Worm (Caenorhabditis elegans) whole organism, late embryonic: Measurements from ENCODE around the gene hrpa-1.
"Not testable (repeated sequence)": the region's sequence is repeated elsewhere in the genome, so short reads cannot be mapped to it uniquely, and the experiment has no call there.

Experiments used
- C08G9.2 ChIP-seq: sonication (generic microtip); optimal IDR thresholded peaks from 2 replicates; lab custom pipeline; 2016; ENCODE audit warnings: mild to moderate bottlenecking, missing genetic modification characterization, moderate library complexity, missing compliant biosample characterization
- C38D4.7 ChIP-seq: fragments of 200-800 bp; sonication (Bioruptor generic); optimal IDR thresholded peaks from 2 replicates; lab custom pipeline; 2018; ENCODE audit warnings: mild to moderate bottlenecking, missing genetic modification characterization, moderate library complexity, missing compliant biosample characterization
- F13H6.1 ChIP-seq: sonication (generic microtip); optimal IDR thresholded peaks from 2 replicates; lab custom pipeline; 2016; ENCODE audit warnings: missing genetic modification characterization, missing compliant biosample characterization
- K09A11.1 ChIP-seq: sonication (generic microtip); optimal IDR thresholded peaks from 2 replicates; lab custom pipeline; 2017; ENCODE audit warnings: antibody characterized with exemption, mild to moderate bottlenecking, missing genetic modification characterization, missing compliant biosample characterization; ENCODE audit not compliant: insufficient read depth
- T23F11.4 ChIP-seq: fragments of 200-800 bp; sonication (Bioruptor generic); optimal IDR thresholded peaks from 2 replicates; lab custom pipeline; 2018; ENCODE audit warnings: mild to moderate bottlenecking, missing genetic modification characterization, missing compliant biosample characterization
- ama-1 ChIP-seq: fragments of 150-350 bp; optimal IDR thresholded peaks from 2 replicates; lab custom pipeline; 2014
- ceh-2 ChIP-seq: sonication (generic microtip); optimal IDR thresholded peaks from 2 replicates; lab custom pipeline; 2016; ENCODE audit warnings: missing genotype, missing genetic modification characterization, missing compliant biosample characterization
- ceh-22 ChIP-seq: sonication (generic microtip); optimal IDR thresholded peaks from 2 replicates; lab custom pipeline; 2017; ENCODE audit warnings: missing biosample characterization, missing genetic modification characterization
- ceh-24 ChIP-seq: sonication (generic microtip); optimal IDR thresholded peaks from 2 replicates; lab custom pipeline; 2016; ENCODE audit warnings: mild to moderate bottlenecking, missing genetic modification characterization, missing compliant biosample characterization
- ceh-31 ChIP-seq: sonication (generic microtip); optimal IDR thresholded peaks from 2 replicates; lab custom pipeline; 2016; ENCODE audit warnings: missing genetic modification characterization, missing compliant biosample characterization
- ceh-6 ChIP-seq: fragments of 200-800 bp; sonication (Bioruptor generic); optimal IDR thresholded peaks from 2 replicates; lab custom pipeline; 2018; ENCODE audit warnings: mild to moderate bottlenecking, missing genetic modification characterization, missing compliant biosample characterization
- dmd-4 ChIP-seq: sonication (generic microtip); optimal IDR thresholded peaks from 2 replicates; lab custom pipeline; 2016; ENCODE audit warnings: borderline replicate concordance, missing genetic modification characterization, missing compliant biosample characterization
- dve-1 ChIP-seq: sonication (generic microtip); optimal IDR thresholded peaks from 2 replicates; lab custom pipeline; 2017; ENCODE audit warnings: antibody characterized with exemption, mild to moderate bottlenecking, missing genetic modification characterization, missing compliant biosample characterization
- elt-4 ChIP-seq: sonication (generic microtip); optimal IDR thresholded peaks from 2 replicates; lab custom pipeline; 2016; ENCODE audit warnings: missing genetic modification characterization, missing compliant biosample characterization
- ets-4 ChIP-seq: sonication (generic microtip); optimal IDR thresholded peaks from 2 replicates; lab custom pipeline; 2016; ENCODE audit warnings: missing genetic modification characterization, missing compliant biosample characterization
- eyg-1 ChIP-seq: sonication (generic microtip); optimal IDR thresholded peaks from 2 replicates; lab custom pipeline; 2016; ENCODE audit warnings: missing genotype, missing genetic modification characterization, missing compliant biosample characterization
- fkh-6 ChIP-seq: sonication (generic microtip); optimal IDR thresholded peaks from 2 replicates; lab custom pipeline; 2016; ENCODE audit warnings: missing genetic modification characterization, missing compliant biosample characterization
- hlh-15 ChIP-seq: sonication (generic microtip); optimal IDR thresholded peaks from 2 replicates; lab custom pipeline; 2016; ENCODE audit warnings: missing genetic modification characterization, missing compliant biosample characterization
- hlh-6 ChIP-seq: sonication (generic microtip); optimal IDR thresholded peaks from 2 replicates; lab custom pipeline; 2016; ENCODE audit warnings: missing genotype, missing genetic modification characterization, missing compliant biosample characterization
- hlh-8 ChIP-seq: sonication (generic microtip); optimal IDR thresholded peaks from 2 replicates; lab custom pipeline; 2016; ENCODE audit warnings: missing genotype, missing genetic modification characterization, missing compliant biosample characterization
- lim-6 ChIP-seq: sonication (generic microtip); optimal IDR thresholded peaks from 2 replicates; lab custom pipeline; 2016; ENCODE audit warnings: missing genetic modification characterization, missing compliant biosample characterization
- madf-2 ChIP-seq: sonication (generic microtip); optimal IDR thresholded peaks from 2 replicates; lab custom pipeline; 2017; ENCODE audit warnings: missing genetic modification characterization, missing compliant biosample characterization
- nfya-1 ChIP-seq: sonication (generic microtip); optimal IDR thresholded peaks from 2 replicates; lab custom pipeline; 2017; ENCODE audit warnings: missing genetic modification characterization, mild to moderate bottlenecking, missing compliant biosample characterization, antibody characterized with exemption, moderate library complexity
- odd-2 ChIP-seq: sonication (generic microtip); optimal IDR thresholded peaks from 2 replicates; lab custom pipeline; 2017; ENCODE audit warnings: antibody characterized with exemption, mild to moderate bottlenecking, missing genetic modification characterization, missing compliant biosample characterization
- pat-9 ChIP-seq: fragments of 200-800 bp; sonication (Bioruptor generic); optimal IDR thresholded peaks from 2 replicates; lab custom pipeline; 2018; ENCODE audit warnings: mild to moderate bottlenecking, missing genetic modification characterization, moderate library complexity, missing compliant biosample characterization
- pqm-1 ChIP-seq: sonication (generic microtip); optimal IDR thresholded peaks from 2 replicates; lab custom pipeline; 2016; ENCODE audit warnings: missing genetic modification characterization, missing compliant biosample characterization
- ref-2 ChIP-seq: sonication (generic microtip); optimal IDR thresholded peaks from 2 replicates; lab custom pipeline; 2016; ENCODE audit warnings: missing genetic modification characterization, missing compliant biosample characterization
- sox-2 ChIP-seq: fragments of 200-800 bp; sonication (Bioruptor generic); IDR thresholded peaks from 2 replicates; pipeline ENCODE4 v1.3.6; 2022; ENCODE audit warnings: missing genetic modification reagents, missing genetic modification characterization, missing compliant biosample characterization
- sox-4 ChIP-seq: sonication (generic microtip); optimal IDR thresholded peaks from 2 replicates; lab custom pipeline; 2017; ENCODE audit warnings: mild to moderate bottlenecking, missing genetic modification characterization, inconsistent platforms, missing compliant biosample characterization
- syd-9 ChIP-seq: sonication (generic microtip); optimal IDR thresholded peaks from 2 replicates; lab custom pipeline; 2016; ENCODE audit warnings: mild to moderate bottlenecking, missing genetic modification characterization, moderate library complexity, missing compliant biosample characterization
- tbx-2 ChIP-seq: sonication (generic microtip); optimal IDR thresholded peaks from 2 replicates; lab custom pipeline; 2016; ENCODE audit warnings: missing genetic modification characterization, missing compliant biosample characterization
- unc-3 ChIP-seq, 2 experiments: fragments of 200-800 bp in 1 of 2; sonication (Bioruptor generic) in 1 of 2; sonication (generic microtip) in 1 of 2; conservative IDR thresholded peaks in 1 of 2; optimal IDR thresholded peaks in 1 of 2; 2 replicates each; pipeline versions ENCODE4 v1.3.6 to Lab custom; 2016 to 2022; ENCODE audit warnings: missing compliant biosample characterization in 2 of 2, missing genetic modification characterization in 2 of 2, missing genetic modification reagents in 1 of 2
- unc-42 ChIP-seq: sonication (generic microtip); optimal IDR thresholded peaks from 2 replicates; lab custom pipeline; 2016; ENCODE audit warnings: missing genotype, missing genetic modification characterization, missing compliant biosample characterization
- unc-55 ChIP-seq: sonication (generic microtip); optimal IDR thresholded peaks from 2 replicates; lab custom pipeline; 2017; ENCODE audit warnings: missing biosample characterization, missing genetic modification reagents, missing genetic modification characterization
- ztf-16 ChIP-seq: sonication (generic microtip); optimal IDR thresholded peaks from 2 replicates; lab custom pipeline; 2017; ENCODE audit warnings: missing genetic modification characterization, missing compliant biosample characterization

The hrpa-1 gene

DNA sequence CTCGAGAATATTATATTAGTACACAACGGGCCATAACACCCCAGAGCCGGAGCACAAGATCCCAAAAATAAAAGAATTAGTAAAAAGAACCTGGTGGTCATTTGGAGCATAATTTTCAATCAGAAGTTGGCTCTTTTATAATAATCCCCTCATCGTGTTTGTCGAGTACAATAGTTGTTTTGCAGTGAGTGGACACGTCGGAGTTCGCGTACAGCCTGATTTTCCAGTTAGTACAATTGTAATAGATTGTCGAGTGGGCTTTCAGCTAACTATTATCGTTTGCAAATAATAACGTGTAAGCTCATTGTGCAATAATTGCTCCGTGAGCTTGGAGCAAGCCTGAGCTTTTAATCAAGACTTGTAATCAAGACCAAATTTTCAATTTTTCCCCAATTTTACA is 31.2 kb downstream of the hrpa-1 start, which contains the start of gene W08E12.9:
TSS of gene W08E12.9 (minus strand) at position 101 of the 400 bp plus-strand sequence.
- no peak for TF ChIP-seq odd-2 (tag; lab: Kevin White, UChicago)
- TF ChIP-seq ceh-31 (tag; lab: Kevin White, UChicago): no peak
- no peak for TF ChIP-seq F13H6.1
- no peak for TF ChIP-seq dve-1 (tag; lab: Kevin White, UChicago)
- no peak for TF ChIP-seq ztf-16
- no peak for TF ChIP-seq sox-4 (tag; lab: Kevin White, UChicago)
- no peak for TF ChIP-seq syd-9 (tag; lab: Kevin White, UChicago)
- no peak for TF ChIP-seq ceh-24 (tag; lab: Kevin White, UChicago)
- no peak for TF ChIP-seq hlh-15
- TF ChIP-seq fkh-6 (tag; lab: Kevin White, UChicago): no peak
- TF ChIP-seq hlh-8 (tag; lab: Kevin White, UChicago): no peak
- no peak for TF ChIP-seq sox-2 (GFP tag; lab: Robert Waterston, UW)
- TF ChIP-seq, all 69 proteins: peak for 0

DNA sequence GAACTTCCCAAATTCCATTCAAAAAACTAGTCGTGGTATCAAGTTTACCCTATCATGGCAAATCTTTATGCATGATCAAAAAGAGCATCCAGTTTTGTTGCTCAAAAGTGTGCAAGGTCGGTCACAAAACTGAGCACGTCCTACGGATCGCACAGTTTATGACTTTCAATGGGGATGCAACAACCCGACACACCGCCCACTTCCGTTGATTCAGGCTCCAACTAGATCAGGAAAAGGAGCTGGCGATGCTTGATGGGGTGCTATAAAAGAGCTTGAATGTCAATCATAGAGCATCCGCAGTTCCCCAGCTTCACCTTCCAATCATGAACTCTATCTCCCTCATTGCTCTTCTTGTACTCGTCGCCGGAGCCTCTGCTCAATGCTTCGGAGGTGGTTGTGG is 33.1 kb downstream of the hrpa-1 start, which contains the start of gene W08E12.2:
TSS of gene W08E12.2 (plus strand) at position 301 of the 400 bp plus-strand sequence.
- TF ChIP-seq ceh-6: no peak
- TF ChIP-seq sox-4 (tag; lab: Kevin White, UChicago): no peak
- TF ChIP-seq hlh-8 (tag; lab: Kevin White, UChicago): no peak
- no peak for TF ChIP-seq syd-9 (tag; lab: Kevin White, UChicago)
- TF ChIP-seq tbx-2 (tag; lab: Kevin White, UChicago): no peak
- no peak for TF ChIP-seq madf-2 (tag; lab: Kevin White, UChicago)
- no peak for TF ChIP-seq pqm-1 (tag; lab: Kevin White, UChicago)
- TF ChIP-seq T23F11.4 (GFP tag; lab: Kevin White, UChicago): no peak
- TF ChIP-seq ceh-2 (tag; lab: Kevin White, UChicago): no peak
- no peak for TF ChIP-seq unc-42 (tag; lab: Kevin White, UChicago)
- no peak for TF ChIP-seq C08G9.2 (tag; lab: Kevin White, UChicago)
- no peak for TF ChIP-seq nfya-1
- TF ChIP-seq, all 69 proteins: peak for 0

DNA sequence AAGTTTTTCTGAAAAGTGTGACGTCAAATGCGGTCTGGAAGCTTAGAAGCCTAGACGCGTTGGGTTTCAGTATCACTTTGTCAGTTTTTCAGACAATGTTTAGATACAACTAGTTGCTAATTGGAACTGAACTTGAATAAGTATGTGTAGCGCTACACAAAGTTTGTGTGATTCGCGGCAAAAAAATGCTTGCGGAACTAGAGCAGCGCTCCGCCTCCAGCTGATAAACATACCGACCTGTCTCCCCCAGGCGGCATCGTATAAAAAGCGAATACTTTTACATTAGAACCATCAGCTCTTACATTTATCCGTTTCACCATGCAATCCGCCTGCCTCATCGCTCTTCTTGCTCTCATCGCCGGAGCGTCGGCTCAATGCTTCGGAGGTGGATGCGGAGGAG is 35.0 kb downstream of the hrpa-1 start, which contains the start of gene idpp-12:
TSS of gene idpp-12 (plus strand) at position 301 of the 400 bp plus-strand sequence.
- not testable (repeated sequence) for TF ChIP-seq ceh-2 (tag; lab: Kevin White, UChicago); pat-9; pqm-1 (tag; lab: Kevin White, UChicago)

DNA sequence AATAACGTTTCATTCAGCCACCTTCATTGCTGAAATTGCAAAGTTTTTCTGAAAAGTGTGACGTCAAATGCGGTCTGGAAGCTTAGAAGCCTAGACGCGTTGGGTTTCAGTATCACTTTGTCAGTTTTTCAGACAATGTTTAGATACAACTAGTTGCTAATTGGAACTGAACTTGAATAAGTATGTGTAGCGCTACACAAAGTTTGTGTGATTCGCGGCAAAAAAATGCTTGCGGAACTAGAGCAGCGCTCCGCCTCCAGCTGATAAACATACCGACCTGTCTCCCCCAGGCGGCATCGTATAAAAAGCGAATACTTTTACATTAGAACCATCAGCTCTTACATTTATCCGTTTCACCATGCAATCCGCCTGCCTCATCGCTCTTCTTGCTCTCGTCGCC is 36.6 kb downstream of the hrpa-1 start, which contains the start of gene W08E12.4:
TSS of gene W08E12.4 (plus strand) at position 301 of the 400 bp plus-strand sequence.
- TF ChIP-seq ceh-24 (tag; lab: Kevin White, UChicago); eyg-1 (tag; lab: Kevin White, UChicago); unc-3 (GFP tag; conservative IDR thresholded peaks at IDR 0.05; lab: Robert Waterston, UW); unc-3 (tag; optimal IDR thresholded peaks at IDR 0.05; lab: Kevin White, UChicago): not testable (repeated sequence)

DNA sequence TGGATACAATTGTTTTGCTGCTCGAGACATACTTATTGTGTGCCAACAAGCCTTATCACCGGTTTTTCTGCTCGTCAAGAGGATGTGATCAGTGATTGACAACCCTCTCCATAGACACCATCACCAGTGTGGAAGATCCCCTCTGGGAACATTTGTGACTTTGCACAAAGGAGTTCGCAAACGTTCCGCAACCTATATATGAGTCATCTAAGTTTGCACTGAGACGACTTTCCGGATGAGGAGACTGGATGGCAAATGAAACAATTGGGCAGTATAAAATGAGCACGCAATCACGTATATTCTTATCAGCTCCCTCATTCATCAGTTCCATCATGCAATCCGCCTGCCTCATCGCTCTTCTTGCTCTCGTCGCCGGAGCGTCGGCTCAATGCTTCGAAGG is 38.2 kb downstream of the hrpa-1 start, which contains the start of gene W08E12.5:
TSS of gene W08E12.5 (plus strand) at position 301 of the 400 bp plus-strand sequence.
- TF ChIP-seq dmd-4 (tag; lab: Kevin White, UChicago): no peak

DNA sequence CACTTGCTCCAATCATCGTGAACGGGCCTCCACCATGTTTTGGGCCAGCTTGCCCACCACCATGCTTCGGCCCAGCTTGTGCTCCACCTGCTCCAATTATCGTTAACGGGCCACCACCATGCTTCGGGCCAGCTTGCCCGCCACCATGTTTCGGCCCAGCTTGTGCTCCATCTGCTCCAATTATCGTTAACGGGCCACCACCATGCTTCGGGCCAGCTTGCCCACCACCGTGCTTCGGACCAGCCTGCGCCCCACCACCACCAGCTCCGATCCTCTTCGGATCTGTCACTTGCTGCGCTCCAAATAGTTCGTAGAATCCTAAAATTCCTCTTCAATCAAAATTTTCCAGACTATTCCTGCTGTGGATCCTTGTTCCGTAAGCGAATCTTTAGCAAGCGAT is 39.4 kb downstream of the hrpa-1 start:
- TF ChIP-seq ama-1 (lab: Kevin White, UChicago) (no peak), elt-4 (no peak), ceh-2 (tag; lab: Kevin White, UChicago) (no peak), lim-6 (no peak), ets-4 (tag; lab: Kevin White, UChicago) (no peak), T23F11.4 (GFP tag; lab: Kevin White, UChicago) (no peak), K09A11.1 (tag; lab: Kevin White, UChicago) (no peak), ceh-22 (no peak), ref-2 (tag; lab: Kevin White, UChicago) (no peak), madf-2 (tag; lab: Kevin White, UChicago) (no peak), C38D4.7 (no peak), hlh-6 (no peak), ztf-16 (no peak), unc-55 (GFP tag; lab: Kevin White, UChicago) (no peak), C08G9.2 (tag; lab: Kevin White, UChicago) (no peak)
